Worm (Caenorhabditis elegans): ENCODE data around the gene clec-218.
"Not testable (repeated sequence)": the region's sequence is repeated elsewhere in the genome, so short reads cannot be mapped to it uniquely, and the experiment has no call there.

clec-218 gene

ce11 chrV:8327080-8327479 lies 19.3 kb downstream of the clec-218 start:
- no peak for TF ChIP-seq unc-62 (GFP tag; optimal IDR thresholded peaks at IDR 0.05)

ce11 chrV:8334360-8334759 lies 26.6 kb downstream of the clec-218 start, which contains the start of gene tmd-2:
TSS of gene tmd-2 (plus strand) at chrV:8334660.
- no peak for TF ChIP-seq unc-62 (GFP tag; optimal IDR thresholded peaks at IDR 0.05)

- TF ChIP-seq unc-62 (GFP tag; optimal IDR thresholded peaks at IDR 0.05) = no peak
Observed at ce11 chrV:8335620-8336019, 27.9 kb downstream of the clec-218 start.

ce11 chrV:8340924-8341323 lies 33.2 kb downstream of the clec-218 start, which contains the start of gene C08D8.7:
TSS of gene C08D8.7 (plus strand) at chrV:8341224.
- not testable (repeated sequence) for TF ChIP-seq unc-62 (GFP tag; optimal IDR thresholded peaks at IDR 0.05)

ce11 chrV:8342416-8342815 lies 34.7 kb downstream of the clec-218 start:
- TF ChIP-seq unc-62 (GFP tag; optimal IDR thresholded peaks at IDR 0.05) = no peak

- no peak for TF ChIP-seq unc-62 (GFP tag; optimal IDR thresholded peaks at IDR 0.05)
Observed at ce11 chrV:8345436-8345835, 37.7 kb downstream of the clec-218 start, which contains the start of gene C08D8.1. TSS of gene C08D8.1 (plus strand) at chrV:8345759.

- TF ChIP-seq unc-62 (GFP tag; optimal IDR thresholded peaks at IDR 0.05) = no peak
Observed at ce11 chrV:8348959-8349389, 41.2 kb downstream of the clec-218 start.

ce11 chrV:8349950-8350349 lies 42.2 kb downstream of the clec-218 start:
- no peak for TF ChIP-seq unc-62 (GFP tag; optimal IDR thresholded peaks at IDR 0.05)

- no peak for TF ChIP-seq unc-62 (GFP tag; optimal IDR thresholded peaks at IDR 0.05)
Observed at ce11 chrV:8351371-8351770, 43.6 kb downstream of the clec-218 start, which contains the start of gene srsx-22. TSS of gene srsx-22 (plus strand) at chrV:8351671.

ce11 chrV:8355435-8356212 lies 47.9 kb downstream of the clec-218 start, which contains the start of gene mom-2:
TSS of gene mom-2 (plus strand) at chrV:8355988.
- no peak for TF ChIP-seq unc-62 (GFP tag; optimal IDR thresholded peaks at IDR 0.05)

ce11 chrV:8357756-8358155 lies 50.0 kb downstream of the clec-218 start:
- TF ChIP-seq unc-62 (GFP tag; optimal IDR thresholded peaks at IDR 0.05) = no peak

ce11 chrV:8358702-8359101 lies 51.0 kb downstream of the clec-218 start:
- no peak for TF ChIP-seq unc-62 (GFP tag; optimal IDR thresholded peaks at IDR 0.05)

ce11 chrV:8359113-8359564 lies 51.4 kb downstream of the clec-218 start, which contains the start of gene mpdu-1:
TSS of gene mpdu-1 (minus strand) at chrV:8359163.
- TF ChIP-seq unc-62 (GFP tag; optimal IDR thresholded peaks at IDR 0.05) = no peak

- TF ChIP-seq unc-62 (GFP tag; optimal IDR thresholded peaks at IDR 0.05) = no peak
Observed at ce11 chrV:8359792-8360191, 52.0 kb downstream of the clec-218 start, which contains the start of gene F38E1.6. TSS of gene F38E1.6 (plus strand) at chrV:8360092.

Measured in whole organism, dauer.